Fruit fly (Drosophila melanogaster) whole organism, embryonic: ENCODE data around the gene CG34461.

Experiments used
- Awh ChIP-seq: fragments of 200-800 bp; sonication (Bioruptor generic); IDR thresholded peaks from 2 replicates; pipeline ENCODE4, ENCODE4 v1.3.6; 2022; ENCODE audit warnings: missing biosample characterization, missing genetic modification characterization
- CG11560 ChIP-seq: fragments of 200-800 bp; sonication (Bioruptor generic); IDR thresholded peaks from 3 replicates; pipeline ENCODE4 v1.3.6; 2022; ENCODE audit warnings: missing biosample characterization, missing genetic modification characterization
- CG12155 ChIP-seq: fragments of 200-800 bp; sonication (Bioruptor generic); optimal IDR thresholded peaks from 3 replicates; lab custom pipeline; 2016; ENCODE audit warnings: missing biosample characterization, missing genetic modification characterization
- CG12236 ChIP-seq: fragments of 200-800 bp; sonication (Bioruptor generic); optimal IDR thresholded peaks from 2 replicates; lab custom pipeline; 2016; ENCODE audit warnings: missing biosample characterization, missing genetic modification characterization
- CG12744 ChIP-seq: fragments of 200-800 bp; sonication (Bioruptor generic); optimal IDR thresholded peaks from 2 replicates; lab custom pipeline; 2016; ENCODE audit warnings: missing biosample characterization, missing genetic modification characterization
- CG14667 ChIP-seq: fragments of 200-800 bp; sonication (Bioruptor generic); IDR thresholded peaks from 2 replicates; pipeline ENCODE4 v1.3.6; 2022; ENCODE audit warnings: missing biosample characterization, missing genetic modification characterization
- CG14860 ChIP-seq: fragments of 200-800 bp; sonication (Bioruptor generic); IDR thresholded peaks from 3 replicates; pipeline ENCODE4 v1.3.6; 2022; ENCODE audit warnings: missing biosample characterization, missing genetic modification characterization; ENCODE audit not compliant: partially characterized antibody
- CG17328 ChIP-seq: fragments of 200-800 bp; sonication (Bioruptor generic); IDR thresholded peaks from 2 replicates; pipeline ENCODE4 v1.3.6; 2022; ENCODE audit warnings: missing biosample characterization, missing genetic modification characterization
- CG17385 ChIP-seq: fragments of 200-800 bp; sonication (Bioruptor generic); optimal IDR thresholded peaks from 3 replicates; lab custom pipeline; 2018; ENCODE audit warnings: missing biosample characterization, mild to moderate bottlenecking, missing genetic modification characterization
- CG1832 ChIP-seq: fragments of 200-800 bp; sonication (Bioruptor generic); optimal IDR thresholded peaks from 2 replicates; lab custom pipeline; 2017; ENCODE audit warnings: missing biosample characterization, mild to moderate bottlenecking, missing genetic modification characterization, inconsistent platforms
- CG18764 ChIP-seq: fragments of 200-800 bp; sonication (Bioruptor generic); optimal IDR thresholded peaks from 3 replicates; lab custom pipeline; 2016; ENCODE audit warnings: missing biosample characterization, missing genetic modification characterization
- CG2875 ChIP-seq: fragments of 200-800 bp; sonication (Bioruptor generic); optimal IDR thresholded peaks from 2 replicates; lab custom pipeline; 2017; ENCODE audit warnings: missing biosample characterization, mild to moderate bottlenecking, missing genetic modification characterization, missing genetic modification reagents
- CG9609 ChIP-seq: fragments of 200-800 bp; sonication (Bioruptor generic); optimal IDR thresholded peaks from 3 replicates; lab custom pipeline; 2016; ENCODE audit warnings: missing biosample characterization, missing genetic modification characterization
- CG9817 ChIP-seq: fragments of 200-800 bp; sonication (Bioruptor generic); optimal IDR thresholded peaks from 2 replicates; lab custom pipeline; 2018; ENCODE audit warnings: missing biosample characterization, mild to moderate bottlenecking, missing genetic modification characterization, moderate library complexity
- CrebB ChIP-seq: fragments of 200-800 bp; sonication (Bioruptor generic); optimal IDR thresholded peaks from 3 replicates; lab custom pipeline; 2018; ENCODE audit warnings: missing biosample characterization, mild to moderate bottlenecking, missing genetic modification characterization
- Deaf1 ChIP-seq: fragments of 200-800 bp; optimal IDR thresholded peaks from 3 replicates; lab custom pipeline; 2019; ENCODE audit warnings: missing biosample characterization, mild to moderate bottlenecking, missing genetic modification characterization, moderate library complexity
- Dp ChIP-seq: fragments of 200-800 bp; sonication (Bioruptor generic); optimal IDR thresholded peaks from 2 replicates; lab custom pipeline; 2018; ENCODE audit warnings: missing biosample characterization, mild to moderate bottlenecking, missing genetic modification characterization, moderate library complexity
- E2f2 ChIP-seq: fragments of 200-800 bp; sonication (Bioruptor generic); IDR thresholded peaks from 2 replicates; pipeline ENCODE4 v1.3.6; 2022; ENCODE audit warnings: missing biosample characterization, missing genetic modification characterization
- ERR ChIP-seq: fragments of 200-800 bp; sonication (Bioruptor generic); optimal IDR thresholded peaks from 2 replicates; lab custom pipeline; 2016; ENCODE audit warnings: missing biosample characterization, missing genetic modification characterization
- Gug ChIP-seq: fragments of 200-800 bp; sonication (Bioruptor generic); IDR thresholded peaks from 4 replicates; pipeline ENCODE4 v1.3.6; 2022; ENCODE audit warnings: missing biosample characterization, missing genetic modification characterization
- Lpt ChIP-seq: fragments of >200 bp; optimal IDR thresholded peaks from 2 replicates; lab custom pipeline; 2018; ENCODE audit warnings: missing biosample characterization, missing genetic modification characterization
- Mrtf ChIP-seq: fragments of 200-800 bp; sonication (Bioruptor generic); IDR thresholded peaks from 3 replicates; pipeline ENCODE4 v1.3.6; 2022; ENCODE audit warnings: missing biosample characterization, missing genetic modification characterization
- Poxn ChIP-seq: fragments of 200-800 bp; sonication (Bioruptor generic); IDR thresholded peaks from 2 replicates; pipeline ENCODE4 v1.3.6; 2022; ENCODE audit warnings: missing biosample characterization, missing genetic modification characterization
- Tbp ChIP-seq: fragments of >200 bp; optimal IDR thresholded peaks from 2 replicates; lab custom pipeline; 2018; ENCODE audit warnings: missing biosample characterization, missing genetic modification characterization
- Trl ChIP-seq, 3 experiments: fragments of >200 bp in 2 of 3; fragments of 200-800 bp in 1 of 3; sonication (Bioruptor generic) in 1 of 3; optimal IDR thresholded peaks; 2 replicates in 1 of 3; 3 replicates in 2 of 3; lab custom pipeline; 2016 to 2017; ENCODE audit warnings: missing biosample characterization in 1 of 3, missing genetic modification characterization in 1 of 3
- Usf ChIP-seq: fragments of 200-800 bp; sonication (Bioruptor generic); optimal IDR thresholded peaks from 2 replicates; lab custom pipeline; 2017; ENCODE audit warnings: missing genotype, missing biosample characterization, missing genetic modification characterization
- amos ChIP-seq: fragments of 200-800 bp; sonication (Bioruptor generic); IDR thresholded peaks from 2 replicates; pipeline ENCODE4 v1.3.6; 2022; ENCODE audit warnings: missing biosample characterization, missing genetic modification characterization; ENCODE audit not compliant: partially characterized antibody
- bsh ChIP-seq, 2 experiments: fragments of 200-800 bp; sonication (Bioruptor generic); optimal IDR thresholded peaks; 2 replicates each; lab custom pipeline; 2017 to 2018; ENCODE audit warnings: mild to moderate bottlenecking in 2 of 2, missing biosample characterization in 2 of 2, missing genetic modification characterization in 2 of 2, moderate library complexity in 1 of 2
- cad ChIP-seq: fragments of >200 bp; optimal IDR thresholded peaks from 2 replicates; lab custom pipeline; 2017; ENCODE audit warnings: missing biosample characterization, missing genetic modification characterization
- cato ChIP-seq: fragments of 200-800 bp; sonication (Bioruptor generic); optimal IDR thresholded peaks from 2 replicates; lab custom pipeline; 2016; ENCODE audit warnings: missing biosample characterization, missing genetic modification characterization, borderline replicate concordance
- ci ChIP-seq: fragments of 200-800 bp; sonication (Bioruptor generic); IDR thresholded peaks from 3 replicates; pipeline ENCODE4 v1.3.6; 2022; ENCODE audit warnings: missing biosample characterization, missing genetic modification characterization
- crol ChIP-seq: fragments of 200-800 bp; sonication (Bioruptor generic); IDR thresholded peaks from 2 replicates; pipeline ENCODE4 v1.3.6; 2022; ENCODE audit warnings: missing biosample characterization, missing genetic modification characterization
- crp ChIP-seq, 2 experiments: fragments of 200-800 bp; sonication (Bioruptor generic); optimal IDR thresholded peaks; 2 replicates in 1 of 2; 3 replicates in 1 of 2; lab custom pipeline; 2017; ENCODE audit warnings: missing biosample characterization in 2 of 2, missing genetic modification characterization in 2 of 2, mild to moderate bottlenecking in 1 of 2, moderate library complexity in 1 of 2
- eyg ChIP-seq: fragments of 200-800 bp; sonication (Bioruptor generic); optimal IDR thresholded peaks from 3 replicates; lab custom pipeline; 2016; ENCODE audit warnings: missing biosample characterization, missing genetic modification characterization
- fd3F ChIP-seq: fragments of 200-800 bp; sonication (Bioruptor generic); optimal IDR thresholded peaks from 2 replicates; lab custom pipeline; 2018; ENCODE audit warnings: missing biosample characterization, mild to moderate bottlenecking, missing genetic modification characterization, moderate library complexity
- ftz-f1 ChIP-seq: fragments of 200-800 bp; sonication (Bioruptor generic); optimal IDR thresholded peaks from 2 replicates; lab custom pipeline; 2016; ENCODE audit warnings: missing biosample characterization, missing genetic modification characterization
- gem ChIP-seq: fragments of 200-800 bp; sonication (Bioruptor generic); optimal IDR thresholded peaks from 2 replicates; lab custom pipeline; 2019; ENCODE audit warnings: missing biosample characterization, mild to moderate bottlenecking, missing genetic modification characterization, moderate library complexity
- gsb ChIP-seq: fragments of 200-800 bp; sonication (Bioruptor generic); IDR thresholded peaks from 2 replicates; pipeline ENCODE4 v1.3.6; 2022; ENCODE audit warnings: missing biosample characterization, missing genetic modification characterization
- ken ChIP-seq: fragments of 200-800 bp; sonication (Bioruptor generic); IDR thresholded peaks from 3 replicates; pipeline ENCODE4 v1.3.6; 2022; ENCODE audit warnings: missing biosample characterization, missing genetic modification characterization
- pum ChIP-seq: fragments of 200-800 bp; sonication (Bioruptor generic); optimal IDR thresholded peaks from 2 replicates; lab custom pipeline; 2016; ENCODE audit warnings: missing biosample characterization, missing genetic modification characterization
- sna ChIP-seq: fragments of 200-800 bp; sonication (Bioruptor generic); IDR thresholded peaks from 2 replicates; pipeline ENCODE4 v1.3.6; 2022; ENCODE audit warnings: missing biosample characterization, missing genetic modification characterization; ENCODE audit not compliant: partially characterized antibody
- sob ChIP-seq: fragments of 200-800 bp; sonication (Bioruptor generic); IDR thresholded peaks from 2 replicates; pipeline ENCODE4 v1.3.6; 2022; ENCODE audit warnings: missing biosample characterization, missing genetic modification characterization
- sqz ChIP-seq: fragments of 200-800 bp; sonication (Bioruptor generic); optimal IDR thresholded peaks from 3 replicates; lab custom pipeline; 2018; ENCODE audit warnings: missing biosample characterization, mild to moderate bottlenecking, missing genetic modification characterization
- sr ChIP-seq: fragments of 200-800 bp; sonication (Bioruptor generic); IDR thresholded peaks from 3 replicates; pipeline ENCODE4 v1.3.6; 2022; ENCODE audit warnings: missing biosample characterization, missing genetic modification characterization
- unpg ChIP-seq: fragments of 200-800 bp; sonication (Bioruptor generic); optimal IDR thresholded peaks from 3 replicates; lab custom pipeline; 2018; ENCODE audit warnings: missing biosample characterization, mild to moderate bottlenecking, missing genetic modification characterization, moderate library complexity
- vnd ChIP-seq: fragments of 200-800 bp; sonication (Bioruptor generic); IDR thresholded peaks from 3 replicates; pipeline ENCODE4 v1.3.6; 2022; ENCODE audit warnings: missing biosample characterization, missing genetic modification characterization; ENCODE audit not compliant: partially characterized antibody
- wek ChIP-seq: fragments of 200-800 bp; sonication (Bioruptor generic); optimal IDR thresholded peaks from 3 replicates; lab custom pipeline; 2018; ENCODE audit warnings: missing biosample characterization, mild to moderate bottlenecking, missing genetic modification characterization, moderate library complexity
- zf30C ChIP-seq: fragments of 200-800 bp; sonication (Bioruptor generic); optimal IDR thresholded peaks from 3 replicates; lab custom pipeline; 2018; ENCODE audit warnings: missing biosample characterization, mild to moderate bottlenecking, missing genetic modification characterization

Gene CG34461

DNA sequence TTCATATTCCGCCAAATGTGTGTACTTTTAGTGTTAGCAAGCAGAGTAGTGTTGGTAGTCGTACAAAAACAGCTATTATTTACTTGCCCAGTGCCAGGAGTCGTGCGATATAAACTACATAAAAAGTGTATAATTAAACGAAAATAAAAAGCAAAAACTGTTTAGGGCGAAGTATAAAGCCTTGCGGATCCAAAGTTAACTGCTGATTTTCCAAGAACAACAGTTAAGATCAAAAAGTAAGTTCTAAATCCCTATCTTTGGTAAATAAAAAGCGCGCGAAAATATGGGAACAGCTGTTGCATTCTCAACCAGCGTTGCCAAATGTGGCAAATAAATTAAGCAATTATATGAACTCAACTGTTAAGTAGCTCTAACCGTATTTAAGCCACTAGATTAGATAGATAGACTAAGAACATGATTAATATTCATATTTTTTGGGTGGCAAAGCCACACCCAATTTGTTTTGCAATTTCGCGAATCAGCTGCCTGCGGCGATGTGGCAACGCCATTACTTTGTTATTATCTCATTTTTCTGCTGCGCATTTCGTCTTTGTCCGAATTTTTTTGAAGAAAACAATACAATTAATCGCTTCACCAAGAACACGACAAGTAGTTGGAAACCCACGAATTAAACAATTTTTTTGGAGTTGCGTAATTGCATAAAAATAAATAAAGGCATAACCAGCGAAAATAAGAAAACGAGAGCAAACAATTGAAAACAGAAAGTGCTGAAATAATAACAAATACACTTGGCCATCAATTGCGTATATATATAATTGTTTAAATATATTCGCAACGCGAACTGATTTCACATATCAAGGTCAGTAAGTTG lies 14.8 kb downstream of the CG34461 start, which contains the start of the genes Prim1 and CG7083 (continued):
- TF ChIP-seq CG2875 (GFP tag; lab: Kevin White, UChicago) (no peak), CG11560 (tag; lab: Robert Waterston, UW) (no peak), CG1832 (no peak), unpg (GFP tag; lab: Kevin White, UChicago) (peak; percentile 63), cato (GFP tag; lab: Kevin White, UChicago) (no peak), sob (GFP tag; lab: Robert Waterston, UW) (0 out of 2 replicates have a peak, but pooled peaks have one; percentile 42), pum (GFP tag; lab: Kevin White, UChicago) (peak; percentile 62), Poxn (GFP tag; lab: Robert Waterston, UW) (no peak), ci (GFP tag; lab: Robert Waterston, UW) (peak; percentile 60; the same call in 2 of the 3 replicates), CG12155 (GFP tag; lab: Kevin White, UChicago) (peak; percentile 48), sqz (no peak), CG14860 (GFP tag; lab: Robert Waterston, UW) (no peak), ftz-f1 (GFP tag; lab: Kevin White, UChicago) (peak; percentile 0), CG17328 (peak; percentile 52), CG14667 (GFP tag; lab: Robert Waterston, UW) (no peak), gsb (GFP tag; lab: Robert Waterston, UW) (no peak), Gug (GFP tag; lab: Robert Waterston, UW) (peak; percentile 23; the same call in 1 of the 4 replicates), CG12744 (peak; percentile 34), CG9609 (GFP tag; lab: Kevin White, UChicago) (peak; percentile 62), CG9817 (peak; percentile 43), Tbp (GFP tag; lab: Kevin White, UChicago) (no peak), Lpt (GFP tag; lab: Kevin White, UChicago) (no peak), vnd (no peak), bsh (GFP tag; optimal IDR thresholded peaks at IDR 0.05; lab: Kevin White, UChicago) (peak in 1 of 2 experiments; percentile 54), gem (peak; percentile 71), ken (0 out of 3 replicates have a peak, but pooled peaks have one; percentile 35), Awh (GFP tag; lab: Robert Waterston, UW) (no peak), crp (GFP tag; optimal IDR thresholded peaks at IDR 0.05; lab: Kevin White, UChicago) (peak; percentile 93 to 97), eyg (peak; percentile 49), amos (GFP tag; lab: Robert Waterston, UW) (peak; percentile 13; the same call in 1 of the 2 replicates), Usf (GFP tag; lab: Kevin White, UChicago) (no peak), sna (GFP tag; lab: Robert Waterston, UW) (no peak), fd3F (GFP tag; lab: Kevin White, UChicago) (no peak), wek (GFP tag; lab: Kevin White, UChicago) (peak; percentile 44), Deaf1 (tag; lab: Kevin White, UChicago) (no peak), Dp (GFP tag; lab: Kevin White, UChicago) (peak; percentile 81), zf30C (GFP tag; lab: Kevin White, UChicago) (no peak), ERR (peak; percentile 48), Mrtf (GFP tag; lab: Robert Waterston, UW) (no peak), crol (GFP tag; lab: Robert Waterston, UW) (no peak), CG18764 (peak; percentile 29), cad (GFP tag; lab: Kevin White, UChicago) (no peak), sr (no peak), CG12236 (GFP tag; lab: Kevin White, UChicago) (peak; percentile 33), E2f2 (GFP tag; lab: Robert Waterston, UW) (peak; percentile 82), CrebB (tag; lab: Kevin White, UChicago) (no peak), Trl (optimal IDR thresholded peaks at IDR 0.05; lab: Kevin White, UChicago) (no peak), Trl (GFP tag; optimal IDR thresholded peaks at IDR 0.05; lab: Kevin White, UChicago) (peak; percentile 65), CG17385 (GFP tag; lab: Kevin White, UChicago) (peak; percentile 60)
